Worm (Caenorhabditis elegans) whole organism, young adult: ENCODE results near the gene slc-36.5.

Experiments
- F52B5.7 ChIP-seq: sonication (generic microtip); optimal IDR thresholded peaks from 2 replicates; lab custom pipeline; 2016; ENCODE audit warnings: mild to moderate bottlenecking, missing genetic modification characterization, missing compliant biosample characterization
- K12H6.12 ChIP-seq: fragments of 200-800 bp; sonication (Bioruptor generic); optimal IDR thresholded peaks from 2 replicates; lab custom pipeline; 2018; ENCODE audit warnings: mild to moderate bottlenecking, missing genetic modification characterization, missing compliant biosample characterization
- Y56A3A.18 ChIP-seq: fragments of 200-800 bp; sonication (Bioruptor generic); IDR thresholded peaks from 2 replicates; pipeline ENCODE4 v1.3.6; 2022; ENCODE audit warnings: missing genetic modification reagents, missing genetic modification characterization, missing compliant biosample characterization
- bed-1 ChIP-seq: fragments of 200-800 bp; sonication (Bioruptor generic); IDR thresholded peaks from 2 replicates; pipeline ENCODE4 v1.3.6; 2022; ENCODE audit warnings: missing genetic modification reagents, missing genetic modification characterization, missing compliant biosample characterization
- die-1 ChIP-seq: sonication (generic microtip); optimal IDR thresholded peaks from 2 replicates; lab custom pipeline; 2016; ENCODE audit warnings: missing genotype, mild to moderate bottlenecking, missing genetic modification characterization, missing compliant biosample characterization
- dox-1 ChIP-seq: fragments of 200-800 bp; sonication (Bioruptor generic); IDR thresholded peaks from 2 replicates; pipeline ENCODE4 v1.3.6; 2022; ENCODE audit warnings: missing genetic modification reagents, missing genetic modification characterization, missing compliant biosample characterization
- hrde-1 ChIP-seq: sonication (generic microtip); optimal IDR thresholded peaks from 2 replicates; lab custom pipeline; 2016; ENCODE audit warnings: missing genetic modification characterization, mild to moderate bottlenecking, missing compliant biosample characterization, moderate library complexity, missing genotype, missing genetic modification reagents, borderline replicate concordance
- lin-40 ChIP-seq: sonication (generic microtip); optimal IDR thresholded peaks from 2 replicates; lab custom pipeline; 2016; ENCODE audit warnings: missing genetic modification characterization, mild to moderate bottlenecking, missing compliant biosample characterization, missing genotype, missing genetic modification reagents
- lsl-1 ChIP-seq: fragments of 200-800 bp; sonication (Bioruptor generic); optimal IDR thresholded peaks from 2 replicates; lab custom pipeline; 2018; ENCODE audit warnings: mild to moderate bottlenecking, missing genetic modification characterization, moderate library complexity, missing compliant biosample characterization
- madf-8 ChIP-seq: fragments of 200-800 bp; sonication (Bioruptor generic); conservative IDR thresholded peaks from 2 replicates; pipeline ENCODE4 v1.3.6; 2022; ENCODE audit warnings: missing genetic modification reagents, missing genetic modification characterization, missing compliant biosample characterization
- nhr-27 ChIP-seq: fragments of 200-800 bp; sonication (Bioruptor generic); optimal IDR thresholded peaks from 2 replicates; lab custom pipeline; 2018; ENCODE audit warnings: mild to moderate bottlenecking, missing genetic modification characterization, moderate library complexity, missing compliant biosample characterization
- nhr-80 ChIP-seq: sonication (generic microtip); optimal IDR thresholded peaks from 2 replicates; lab custom pipeline; 2016; ENCODE audit warnings: missing genetic modification characterization, missing compliant biosample characterization
- pbrm-1 ChIP-seq: fragments of 200-800 bp; sonication (Bioruptor generic); IDR thresholded peaks from 2 replicates; pipeline ENCODE4 v1.3.6; 2022; ENCODE audit warnings: missing genetic modification reagents, missing genetic modification characterization, missing compliant biosample characterization
- somi-1 ChIP-seq: fragments of 200-800 bp; sonication (Bioruptor generic); optimal IDR thresholded peaks from 2 replicates; lab custom pipeline; 2018; ENCODE audit warnings: mild to moderate bottlenecking, missing genetic modification characterization, missing compliant biosample characterization
- unc-62 ChIP-seq: fragments of 150-350 bp; optimal IDR thresholded peaks from 2 replicates; lab custom pipeline; 2014; ENCODE audit warnings: missing biosample characterization, missing genetic modification reagents, missing genetic modification characterization
- ztf-22 ChIP-seq: fragments of 200-800 bp; sonication (Bioruptor generic); optimal IDR thresholded peaks from 2 replicates; lab custom pipeline; 2018; ENCODE audit warnings: mild to moderate bottlenecking, missing genetic modification characterization, moderate library complexity, missing compliant biosample characterization

Gene slc-36.5

DNA sequence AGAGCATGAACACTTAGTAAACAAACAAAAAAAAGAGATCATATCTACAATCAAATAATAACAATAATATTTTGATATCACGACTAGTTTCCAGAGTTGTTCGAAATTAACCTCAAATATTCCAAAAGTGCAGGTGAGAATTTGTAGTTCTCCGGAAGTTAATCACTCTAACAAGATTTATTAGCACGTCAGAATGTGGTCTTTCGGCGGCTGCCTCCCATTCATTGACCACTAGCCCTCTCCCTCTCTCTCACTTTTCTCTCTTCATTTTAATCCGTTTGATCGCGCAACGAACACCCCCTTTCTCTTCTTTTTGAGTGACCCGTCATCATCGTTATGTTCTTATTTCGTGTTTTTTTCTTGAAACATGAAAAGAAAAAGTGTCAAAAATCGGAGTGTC lies 51.1 kb downstream of the slc-36.5 start:
- TF ChIP-seq unc-62 (no peak), nhr-80 (peak; percentile 52), die-1 (tag; lab: Kevin White, UChicago) (peak; percentile 9)

- no peak for TF ChIP-seq nhr-27 (tag; lab: Kevin White, UChicago)
- peak; percentile 74 for TF ChIP-seq nhr-80
Observed at ce11 chrII:6824524-6824923, 52.3 kb downstream of the slc-36.5 start.

- TF ChIP-seq ztf-22 (no peak), somi-1 (peak; percentile 35), Y56A3A.18 (GFP tag; lab: Robert Waterston, UW) (no peak), lin-40 (tag; lab: Kevin White, UChicago) (peak; percentile 9)
Observed at ce11 chrII:6823912-6824311, 52.9 kb downstream of the slc-36.5 start.

- TF ChIP-seq nhr-80 = peak; percentile 3
- TF ChIP-seq F52B5.7 (tag; lab: Kevin White, UChicago) = no peak
- TF ChIP-seq dox-1 (GFP tag; lab: Robert Waterston, UW) = no peak
- TF ChIP-seq bed-1 = no peak
- TF ChIP-seq K12H6.12 (tag; lab: Kevin White, UChicago) = peak; percentile 3
- TF ChIP-seq madf-8 (GFP tag; lab: Robert Waterston, UW) = no peak
- no peak for TF ChIP-seq pbrm-1 (GFP tag; lab: Robert Waterston, UW)
- no peak for TF ChIP-seq hrde-1 (tag; lab: Kevin White, UChicago)
- no peak for TF ChIP-seq lsl-1 (GFP tag; lab: Kevin White, UChicago)
- TF ChIP-seq, all 124 proteins: peak for 2
Observed at ce11 chrII:6823233-6823632, 53.6 kb downstream of the slc-36.5 start.
